Worm (Caenorhabditis elegans) whole organism, L4 larva: ENCODE data around the gene unc-17.

Experiments
- ama-1 ChIP-seq: fragments of 150-350 bp; optimal IDR thresholded peaks from 2 replicates; lab custom pipeline; 2014; ENCODE audit warnings: inconsistent platforms, mixed read lengths
- cey-2 ChIP-seq: sonication (generic microtip); optimal IDR thresholded peaks from 3 replicates; lab custom pipeline; 2017; ENCODE audit warnings: missing genetic modification characterization, mild to moderate bottlenecking, missing compliant biosample characterization, antibody characterized with exemption, borderline replicate concordance; ENCODE audit not compliant: insufficient read depth
- lin-13 ChIP-seq: fragments of 150-350 bp; optimal IDR thresholded peaks from 2 replicates; lab custom pipeline; 2014; ENCODE audit warnings: missing biosample characterization, missing genetic modification reagents, missing genetic modification characterization

DNA sequence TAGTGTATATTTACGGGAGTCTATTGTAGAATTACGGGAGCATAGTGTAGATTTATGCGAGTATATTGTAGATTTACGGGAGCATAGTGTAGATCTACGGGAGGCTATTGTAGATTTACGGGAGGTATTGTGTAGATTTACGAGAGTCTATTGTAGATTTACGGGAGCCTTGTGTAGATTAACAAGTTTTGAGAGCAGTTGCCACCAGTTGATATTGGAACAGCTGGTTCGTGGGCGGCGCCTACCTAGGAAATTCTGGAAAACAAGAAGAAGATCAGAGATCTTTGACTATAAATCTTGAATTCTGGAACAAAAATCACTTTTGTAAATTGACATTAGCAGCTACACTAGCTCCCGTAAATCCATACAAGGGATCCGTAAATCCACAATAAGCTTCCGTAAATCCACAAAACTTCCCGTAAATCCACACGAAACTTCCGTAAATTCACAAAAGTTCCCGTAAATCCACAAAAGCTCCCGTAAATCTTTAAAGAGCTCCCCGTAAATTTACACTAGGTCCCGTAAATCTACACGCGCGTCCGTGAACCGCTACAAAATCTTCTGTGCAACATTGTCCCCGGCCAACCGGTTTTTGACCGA, 28.4 kb upstream of the unc-17 start:
- TF ChIP-seq cey-2 (tag; lab: Kevin White, UChicago) (no peak), lin-13 (GFP tag; lab: Kevin White, UChicago) (no peak), ama-1 (lab: Kevin White, UChicago) (no peak)
